Fruit fly (Drosophila melanogaster): ENCODE results near the gene Uxs.

Gene Uxs

dm6 chr3L:8180464-8181137 lies at the start of gene Uxs, which contains the start of gene mthl7 (continued):
- TF ChIP-seq Hmx (GFP tag; optimal IDR thresholded peaks at IDR 0.05), result no peak
- no peak for TF ChIP-seq Hr39 (optimal IDR thresholded peaks at IDR 0.05)
- no peak for TF ChIP-seq CG14014 (GFP tag; IDR thresholded peaks at IDR 0.05)
- TF ChIP-seq grau (tag; optimal IDR thresholded peaks at IDR 0.05), result peak; percentile 15
- peak; percentile 90 for TF ChIP-seq Dp (GFP tag; optimal IDR thresholded peaks at IDR 0.05)
- TF ChIP-seq CG1603 (tag; optimal IDR thresholded peaks at IDR 0.05), result peak; percentile 47
- TF ChIP-seq Rfx (GFP tag; IDR thresholded peaks at IDR 0.05), result no peak
- TF ChIP-seq E2f2 (GFP tag; IDR thresholded peaks at IDR 0.05), result peak; percentile 95
- no peak for TF ChIP-seq gcm2 (GFP tag; optimal IDR thresholded peaks at IDR 0.05)
- no peak for TF ChIP-seq sim (GFP tag; IDR thresholded peaks at IDR 0.05)
- TF ChIP-seq bab2 (GFP tag; optimal IDR thresholded peaks at IDR 0.05), result no peak

dm6 chr3L:8137448-8137906 lies 43.2 kb upstream of the Uxs start, which contains the start of the genes Setx and mus301:
TSS of gene Setx (minus strand) at chr3L:8137498.
TSS of gene mus301 (plus strand) at chr3L:8137808.
- TF ChIP-seq ro (GFP tag; IDR thresholded peaks at IDR 0.05) (0 out of 2 replicates have a peak, but pooled peaks have one; percentile 40), CG3726 (GFP tag; IDR thresholded peaks at IDR 0.05) (no peak), lbe (GFP tag; optimal IDR thresholded peaks at IDR 0.05) (peak; percentile 84), sr (GFP tag; IDR thresholded peaks at IDR 0.05) (no peak), bab2 (GFP tag; optimal IDR thresholded peaks at IDR 0.05) (peak; percentile 84), toy (GFP tag; IDR thresholded peaks at IDR 0.05) (no peak), Atf-2 (GFP tag; optimal IDR thresholded peaks at IDR 0.05) (peak; percentile 74), lmd (GFP tag; IDR thresholded peaks at IDR 0.05) (peak; percentile 74), CG31441 (GFP tag; IDR thresholded peaks at IDR 0.05) (no peak), CG30431 (GFP tag; optimal IDR thresholded peaks at IDR 0.05) (peak; percentile 29), mam (GFP tag; optimal IDR thresholded peaks at IDR 0.05) (peak; percentile 87), CHES-1-like (GFP tag; optimal IDR thresholded peaks at IDR 0.05) (peak; percentile 85), CG4360 (GFP tag; IDR thresholded peaks at IDR 0.05) (no peak), D (optimal IDR thresholded peaks at IDR 0.05) (no peak), D (GFP tag; optimal IDR thresholded peaks at IDR 0.05) (no peak), CG8924 (tag; optimal IDR thresholded peaks at IDR 0.05) (no peak), jing (GFP tag; optimal IDR thresholded peaks at IDR 0.05) (peak; percentile 25), CG2199 (GFP tag; IDR thresholded peaks at IDR 0.05) (0 out of 3 replicates have a peak, but pooled peaks have one; percentile 20), Hr3 (GFP tag; optimal IDR thresholded peaks at IDR 0.05) (peak; percentile 85), prd (optimal IDR thresholded peaks at IDR 0.05) (no peak), prd (GFP tag; IDR thresholded peaks at IDR 0.05) (peak; percentile 84), fu2 (GFP tag; optimal IDR thresholded peaks at IDR 0.05) (peak; percentile 82), vnd (GFP tag; IDR thresholded peaks at IDR 0.05; ENCODE audit: partially characterized antibody) (no peak), Mad (GFP tag; optimal IDR thresholded peaks at IDR 0.05) (peak; percentile 81), peb (GFP tag; IDR thresholded peaks at IDR 0.05) (no peak; the same call in 1 of the 2 replicates), CG3847 (GFP tag; IDR thresholded peaks at IDR 0.05) (peak; percentile 93), schlank (tag; optimal IDR thresholded peaks at IDR 0.05) (peak; percentile 23), az2 (GFP tag; optimal IDR thresholded peaks at IDR 0.05) (peak; percentile 77), HLHmδ (GFP tag; optimal IDR thresholded peaks at IDR 0.05) (no peak), Dbx (GFP tag; IDR thresholded peaks at IDR 0.05) (peak; percentile 88), CG17385 (GFP tag; optimal IDR thresholded peaks at IDR 0.05) (peak; percentile 66), vvl (GFP tag; IDR thresholded peaks at IDR 0.05) (peak; percentile 81), gsb (GFP tag; IDR thresholded peaks at IDR 0.05) (peak; percentile 59; the same call in 1 of the 2 replicates), CG18262 (tag; optimal IDR thresholded peaks at IDR 0.05) (no peak), klu (GFP tag; IDR thresholded peaks at IDR 0.05) (peak; percentile 72), CG18619 (GFP tag; optimal IDR thresholded peaks at IDR 0.05) (peak; percentile 77), CG3065 (GFP tag; optimal IDR thresholded peaks at IDR 0.05) (peak; percentile 39), Elba2 (GFP tag; optimal IDR thresholded peaks at IDR 0.05) (peak; percentile 98), hth (optimal IDR thresholded peaks at IDR 0.05) (no peak), CG7271 (tag; optimal IDR thresholded peaks at IDR 0.05) (peak; percentile 2), pho (GFP tag; optimal IDR thresholded peaks at IDR 0.05) (peak; percentile 88), CG3281 (GFP tag; optimal IDR thresholded peaks at IDR 0.05) (peak; percentile 80)

Data from whole organism, embryonic.